Worm (Caenorhabditis elegans) whole organism, mixed stage, embryonic: ENCODE results near the gene Y69A2AR.47.
A peak's percentile ranks its signal among the peaks of the same experiment; 100 is the strongest.

Source experiments
- M03D4.4 ChIP-seq: sonication (generic microtip); optimal IDR thresholded peaks from 2 replicates; lab custom pipeline; 2017; ENCODE audit warnings: mild to moderate bottlenecking, missing genetic modification characterization, missing compliant biosample characterization
- bed-3 ChIP-seq: fragments of 200-800 bp; sonication (Bioruptor generic); optimal IDR thresholded peaks from 3 replicates; lab custom pipeline; 2018; ENCODE audit warnings: mild to moderate bottlenecking, missing genetic modification characterization, moderate library complexity, missing compliant biosample characterization
- blmp-1 ChIP-seq: fragments of 150-350 bp; optimal IDR thresholded peaks from 2 replicates; lab custom pipeline; 2014; ENCODE audit warnings: missing biosample characterization, missing genetic modification characterization
- ceh-39 ChIP-seq: fragments of 150-350 bp; optimal IDR thresholded peaks from 2 replicates; lab custom pipeline; 2014; ENCODE audit warnings: missing biosample characterization, missing genetic modification characterization
- ceh-43 ChIP-seq: fragments of 200-800 bp; sonication (Bioruptor generic); optimal IDR thresholded peaks from 2 replicates; lab custom pipeline; 2018; ENCODE audit warnings: mild to moderate bottlenecking, missing genetic modification characterization, moderate library complexity, missing compliant biosample characterization
- ceh-83 ChIP-seq: fragments of 200-800 bp; sonication (Bioruptor generic); optimal IDR thresholded peaks from 2 replicates; lab custom pipeline; 2018; ENCODE audit warnings: mild to moderate bottlenecking, missing genetic modification characterization, missing compliant biosample characterization
- ces-1 ChIP-seq: fragments of 150-350 bp; optimal IDR thresholded peaks from 2 replicates; lab custom pipeline; 2014; ENCODE audit warnings: missing biosample characterization, missing genetic modification reagents, missing genetic modification characterization
- cnd-1 ChIP-seq: fragments of 200-800 bp; sonication (Bioruptor generic); optimal IDR thresholded peaks from 2 replicates; lab custom pipeline; 2018; ENCODE audit warnings: mild to moderate bottlenecking, missing genetic modification characterization, missing compliant biosample characterization
- drap-1 ChIP-seq: fragments of 200-800 bp; sonication (Bioruptor generic); optimal IDR thresholded peaks from 3 replicates; lab custom pipeline; 2018; ENCODE audit warnings: mild to moderate bottlenecking, missing genetic modification characterization, missing compliant biosample characterization
- elt-3 ChIP-seq: fragments of 150-350 bp; optimal IDR thresholded peaks from 2 replicates; lab custom pipeline; 2014; ENCODE audit warnings: missing biosample characterization, missing genetic modification characterization
- flh-1 ChIP-seq: fragments of 200-800 bp; sonication (Bioruptor generic); optimal IDR thresholded peaks from 2 replicates; lab custom pipeline; 2018; ENCODE audit warnings: mild to moderate bottlenecking, missing genetic modification characterization, moderate library complexity, missing compliant biosample characterization
- ham-2 ChIP-seq: fragments of 200-800 bp; sonication (Bioruptor generic); optimal IDR thresholded peaks from 2 replicates; lab custom pipeline; 2018; ENCODE audit warnings: mild to moderate bottlenecking, missing genetic modification characterization, missing compliant biosample characterization
- hlh-1 ChIP-seq: fragments of 150-350 bp; optimal IDR thresholded peaks from 2 replicates; lab custom pipeline; 2014; ENCODE audit warnings: missing biosample characterization, missing genetic modification reagents, missing genetic modification characterization
- lin-13 ChIP-seq: fragments of 150-350 bp; optimal IDR thresholded peaks from 2 replicates; lab custom pipeline; 2014; ENCODE audit warnings: missing biosample characterization, missing genetic modification characterization
- lin-32 ChIP-seq: fragments of 200-800 bp; sonication (Bioruptor generic); optimal IDR thresholded peaks from 2 replicates; lab custom pipeline; 2018; ENCODE audit warnings: mild to moderate bottlenecking, missing genetic modification characterization, missing compliant biosample characterization
- lsy-2 ChIP-seq: fragments of 150-350 bp; optimal IDR thresholded peaks from 2 replicates; lab custom pipeline; 2014; ENCODE audit warnings: missing biosample characterization, missing genetic modification characterization
- mab-5 ChIP-seq: fragments of 150-350 bp; optimal IDR thresholded peaks from 2 replicates; lab custom pipeline; 2014; ENCODE audit warnings: missing biosample characterization, missing genetic modification characterization
- mep-1 ChIP-seq: fragments of 150-350 bp; optimal IDR thresholded peaks from 2 replicates; lab custom pipeline; 2017; ENCODE audit warnings: missing biosample characterization, missing genetic modification reagents, missing genetic modification characterization, inconsistent platforms
- mls-2 ChIP-seq: sonication (generic microtip); optimal IDR thresholded peaks from 2 replicates; lab custom pipeline; 2016; ENCODE audit warnings: mild to moderate bottlenecking, missing genetic modification characterization, moderate library complexity, missing compliant biosample characterization
- nhr-2 ChIP-seq: fragments of 150-350 bp; optimal IDR thresholded peaks from 2 replicates; lab custom pipeline; 2014; ENCODE audit warnings: missing biosample characterization, missing genetic modification characterization
- nhr-237 ChIP-seq: fragments of 150-350 bp; optimal IDR thresholded peaks from 2 replicates; lab custom pipeline; 2014; ENCODE audit warnings: missing biosample characterization, missing genetic modification characterization
- nhr-76 ChIP-seq: sonication (generic microtip); optimal IDR thresholded peaks from 2 replicates; lab custom pipeline; 2017; ENCODE audit warnings: missing biosample characterization, missing genetic modification characterization
- pha-4 ChIP-seq: fragments of 150-350 bp; optimal IDR thresholded peaks from 2 replicates; lab custom pipeline; 2018; ENCODE audit warnings: missing biosample characterization, missing genetic modification reagents, missing genetic modification characterization
- sptf-1 ChIP-seq: sonication (generic microtip); optimal IDR thresholded peaks from 2 replicates; lab custom pipeline; 2017; ENCODE audit warnings: mild to moderate bottlenecking, missing genetic modification characterization, moderate library complexity, missing compliant biosample characterization
- tbx-8 ChIP-seq: fragments of 200-800 bp; sonication (Bioruptor generic); optimal IDR thresholded peaks from 2 replicates; lab custom pipeline; 2018; ENCODE audit warnings: mild to moderate bottlenecking, missing genetic modification characterization, moderate library complexity, missing compliant biosample characterization
- unc-120 ChIP-seq: sonication (generic microtip); optimal IDR thresholded peaks from 2 replicates; lab custom pipeline; 2017; ENCODE audit warnings: missing genetic modification characterization, missing compliant biosample characterization; ENCODE audit not compliant: poor library complexity, severe bottlenecking
- unc-39 ChIP-seq: fragments of 150-350 bp; optimal IDR thresholded peaks from 2 replicates; lab custom pipeline; 2014; ENCODE audit warnings: missing biosample characterization, missing genetic modification characterization
- unc-62 ChIP-seq: fragments of 150-350 bp; optimal IDR thresholded peaks from 2 replicates; lab custom pipeline; 2014; ENCODE audit warnings: missing biosample characterization, missing genetic modification reagents, missing genetic modification characterization
- zip-8 ChIP-seq: fragments of 150-350 bp; optimal IDR thresholded peaks from 2 replicates; lab custom pipeline; 2014; ENCODE audit warnings: missing biosample characterization, missing genetic modification characterization
- ztf-11 ChIP-seq: fragments of 150-350 bp; optimal IDR thresholded peaks from 2 replicates; lab custom pipeline; 2014; ENCODE audit warnings: missing biosample characterization, missing genetic modification characterization

The Y69A2AR.47 gene

ce11 chrIV:2613754-2614244 is 16.3 kb downstream of the Y69A2AR.47 start, which contains the start of gene daao-1:
Gene daao-1, plus strand, starts transcription at chrIV:2614194.
- TF ChIP-seq unc-62 (GFP tag; lab: Kevin White, UChicago) (no peak), ztf-11 (tag; lab: Kevin White, UChicago) (no peak), nhr-237 (tag; lab: Kevin White, UChicago) (no peak), lin-13 (tag; lab: Kevin White, UChicago) (no peak), bed-3 (GFP tag; lab: Kevin White, UChicago) (no peak), blmp-1 (tag; lab: Kevin White, UChicago) (no peak), mab-5 (tag; lab: Kevin White, UChicago) (no peak), lin-32 (no peak), drap-1 (GFP tag; lab: Kevin White, UChicago) (no peak), unc-120 (tag; lab: Kevin White, UChicago) (no peak), pha-4 (tag; lab: Kevin White, UChicago) (no peak), unc-39 (tag; lab: Kevin White, UChicago) (no peak), ceh-43 (GFP tag; lab: Kevin White, UChicago) (no peak), M03D4.4 (tag; lab: Kevin White, UChicago) (no peak), ceh-39 (no peak), sptf-1 (tag; lab: Kevin White, UChicago) (no peak), tbx-8 (no peak), ces-1 (no peak), nhr-2 (tag; lab: Kevin White, UChicago) (no peak)

ce11 chrIV:2616853-2617252 is 19.3 kb downstream of the Y69A2AR.47 start:
- TF ChIP-seq ceh-43 (GFP tag; lab: Kevin White, UChicago) (no peak), ces-1 (no peak), hlh-1 (tag; lab: Kevin White, UChicago) (no peak), flh-1 (GFP tag; lab: Kevin White, UChicago) (no peak), mep-1 (tag; lab: Kevin White, UChicago) (no peak), cnd-1 (no peak), drap-1 (GFP tag; lab: Kevin White, UChicago) (no peak), ceh-83 (GFP tag; lab: Kevin White, UChicago) (no peak), sptf-1 (tag; lab: Kevin White, UChicago) (no peak), nhr-2 (tag; lab: Kevin White, UChicago) (no peak), mls-2 (tag; lab: Kevin White, UChicago) (no peak), mab-5 (tag; lab: Kevin White, UChicago) (no peak), blmp-1 (tag; lab: Kevin White, UChicago) (no peak), elt-3 (tag; lab: Kevin White, UChicago) (no peak)

ce11 chrIV:2618611-2619010 is 21.1 kb downstream of the Y69A2AR.47 start, which contains the start of gene smf-3:
Gene smf-3, plus strand, starts transcription at chrIV:2618869.
- TF ChIP-seq unc-62 (GFP tag; lab: Kevin White, UChicago) (no peak), blmp-1 (tag; lab: Kevin White, UChicago) (no peak), zip-8 (tag; lab: Kevin White, UChicago) (no peak), pha-4 (tag; lab: Kevin White, UChicago) (no peak)

ce11 chrIV:2628171-2628570 is 30.7 kb downstream of the Y69A2AR.47 start, which contains the start of gene ngn-1:
Gene ngn-1, minus strand, starts transcription at chrIV:2628271.
- no peak for TF ChIP-seq ham-2 (GFP tag; lab: Kevin White, UChicago)
- no peak for TF ChIP-seq lsy-2 (tag; lab: Kevin White, UChicago)
- TF ChIP-seq unc-62 (GFP tag; lab: Kevin White, UChicago): no peak
- TF ChIP-seq hlh-1 (tag; lab: Kevin White, UChicago): no peak
- no peak for TF ChIP-seq ceh-43 (GFP tag; lab: Kevin White, UChicago)
- no peak for TF ChIP-seq M03D4.4 (tag; lab: Kevin White, UChicago)
- no peak for TF ChIP-seq mep-1 (tag; lab: Kevin White, UChicago)
- TF ChIP-seq ces-1: no peak
- TF ChIP-seq nhr-237 (tag; lab: Kevin White, UChicago): no peak

- no peak for TF ChIP-seq cnd-1
- TF ChIP-seq nhr-2 (tag; lab: Kevin White, UChicago): peak; percentile 30
- no peak for TF ChIP-seq nhr-76 (tag; lab: Kevin White, UChicago)
These were observed 32.6 kb downstream of the Y69A2AR.47 start for ce11 chrIV:2630145-2630544.
